Worm (Caenorhabditis elegans) whole organism, L2 larva: ENCODE results near the gene nas-25.

ENCODE experiments used
- R02D3.7 ChIP-seq: fragments of 150-350 bp; optimal IDR thresholded peaks from 2 replicates; lab custom pipeline; 2014; ENCODE audit warnings: missing biosample characterization, missing genetic modification characterization
- ama-1 ChIP-seq: fragments of 150-350 bp; optimal IDR thresholded peaks from 2 replicates; lab custom pipeline; 2018; ENCODE audit warnings: inconsistent platforms
- elt-1 ChIP-seq: fragments of 150-350 bp; optimal IDR thresholded peaks from 2 replicates; lab custom pipeline; 2014; ENCODE audit warnings: missing biosample characterization, missing genetic modification characterization
- elt-3 ChIP-seq: sonication (generic microtip); optimal IDR thresholded peaks from 2 replicates; lab custom pipeline; 2017; ENCODE audit warnings: missing biosample characterization, missing genetic modification characterization
- lin-11 ChIP-seq: fragments of 150-350 bp; sonication (generic microtip); optimal IDR thresholded peaks from 2 replicates; lab custom pipeline; 2014; ENCODE audit warnings: missing biosample characterization, missing genetic modification characterization, inconsistent platforms, mixed read lengths
- lin-13 ChIP-seq: fragments of 150-350 bp; optimal IDR thresholded peaks from 2 replicates; lab custom pipeline; 2014; ENCODE audit warnings: missing biosample characterization, missing genetic modification reagents, missing genetic modification characterization
- lsy-2 ChIP-seq, 2 experiments: fragments of 150-350 bp in 1 of 2; sonication (generic microtip) in 1 of 2; optimal IDR thresholded peaks; 2 replicates each; lab custom pipeline; 2014 to 2017; ENCODE audit warnings: missing biosample characterization in 2 of 2, missing genetic modification characterization in 2 of 2
- mab-5 ChIP-seq: fragments of 150-350 bp; optimal IDR thresholded peaks from 2 replicates; lab custom pipeline; 2014; ENCODE audit warnings: missing biosample characterization, missing genetic modification characterization
- nhr-11 ChIP-seq: fragments of 150-350 bp; optimal IDR thresholded peaks from 2 replicates; lab custom pipeline; 2014; ENCODE audit warnings: missing biosample characterization, missing genetic modification characterization
- nhr-12 ChIP-seq: fragments of 150-350 bp; optimal IDR thresholded peaks from 2 replicates; lab custom pipeline; 2014; ENCODE audit warnings: missing biosample characterization, missing genetic modification characterization
- snpc-4 ChIP-seq: fragments of 150-350 bp; optimal IDR thresholded peaks from 2 replicates; lab custom pipeline; 2014; ENCODE audit warnings: missing biosample characterization, missing genetic modification characterization
- unc-39 ChIP-seq: fragments of 150-350 bp; optimal IDR thresholded peaks from 2 replicates; lab custom pipeline; 2014; ENCODE audit warnings: missing biosample characterization, missing genetic modification characterization
- unc-62 ChIP-seq: fragments of 150-350 bp; optimal IDR thresholded peaks from 2 replicates; lab custom pipeline; 2014; ENCODE audit warnings: missing biosample characterization, missing genetic modification reagents, missing genetic modification characterization
- ztf-11 ChIP-seq: sonication (generic microtip); optimal IDR thresholded peaks from 2 replicates; lab custom pipeline; 2017; ENCODE audit warnings: missing biosample characterization, missing genetic modification characterization

DNA sequence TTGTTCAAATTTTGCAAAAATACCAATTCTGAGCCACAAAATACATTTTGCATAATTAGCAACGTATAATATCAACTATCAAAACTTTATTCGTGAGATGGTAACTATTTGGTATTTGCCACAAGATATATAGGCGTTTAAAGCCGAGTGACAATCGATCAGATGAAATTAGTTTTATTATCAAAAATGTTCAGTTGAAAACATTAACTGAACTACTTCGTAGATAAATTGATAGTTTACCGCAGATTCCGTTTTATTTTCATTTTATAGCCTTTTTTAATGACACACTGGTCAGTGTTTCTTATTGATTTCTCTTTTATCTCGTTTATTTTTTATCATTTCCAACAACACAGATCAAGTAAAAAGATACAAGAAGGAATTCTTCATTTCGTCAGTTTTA, 8.6 kb upstream of the nas-25 start:
- TF ChIP-seq snpc-4 (tag; lab: Kevin White, UChicago) (no peak), lsy-2 (tag; optimal IDR thresholded peaks at IDR 0.05; lab: Kevin White, UChicago) (peak in 1 of 2 experiments; percentile 16), unc-62 (GFP tag; lab: Kevin White, UChicago) (no peak), elt-1 (tag; lab: Kevin White, UChicago) (no peak), elt-3 (tag; lab: Kevin White, UChicago) (no peak), nhr-11 (tag; lab: Kevin White, UChicago) (no peak), nhr-12 (tag; lab: Kevin White, UChicago) (no peak), ztf-11 (tag; lab: Kevin White, UChicago) (no peak), ama-1 (lab: Kevin White, UChicago) (no peak), lin-11 (tag; lab: Kevin White, UChicago) (no peak), mab-5 (tag; lab: Kevin White, UChicago) (no peak), lin-13 (no peak), unc-39 (no peak), R02D3.7 (tag; lab: Kevin White, UChicago) (no peak)
